Worm (Caenorhabditis elegans): ENCODE data around the gene capa-1.
A peak's percentile ranks its signal among the peaks of the same experiment; 100 is the strongest.

DNA sequence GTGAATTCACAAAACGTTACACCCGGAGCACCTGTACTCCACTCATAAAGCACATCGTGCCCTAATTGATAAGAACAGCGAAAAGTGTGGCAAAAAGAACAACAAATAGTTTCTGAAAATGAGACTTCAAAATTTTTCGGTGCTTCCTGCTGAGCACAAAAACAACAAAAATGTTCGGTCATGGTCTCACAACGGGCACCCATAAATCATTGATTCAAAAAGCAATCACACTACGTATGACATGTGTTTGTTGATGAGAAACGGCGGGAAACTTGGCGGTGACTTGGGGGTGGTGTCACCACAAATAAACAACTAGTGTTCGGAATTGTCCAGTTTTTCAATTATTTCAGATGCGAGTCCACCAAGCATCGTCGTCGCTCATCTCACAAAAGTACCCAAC lies 41.7 kb downstream of the capa-1 start:
- no peak for TF ChIP-seq sptf-1 (tag; optimal IDR thresholded peaks at IDR 0.05)
- no peak for TF ChIP-seq rnt-1 (tag; optimal IDR thresholded peaks at IDR 0.05)
- no peak for TF ChIP-seq efl-1 (optimal IDR thresholded peaks at IDR 0.05)
- TF ChIP-seq efl-1 (GFP tag; optimal IDR thresholded peaks at IDR 0.05 in 1 of 2) = peak in 1 of 2 experiments; percentile 89
- TF ChIP-seq lin-15B (tag; optimal IDR thresholded peaks at IDR 0.05) = no peak
- no peak for TF ChIP-seq snpc-4 (tag; optimal IDR thresholded peaks at IDR 0.05)
- TF ChIP-seq nhr-19 (GFP tag; conservative IDR thresholded peaks at IDR 0.05) = no peak
- no peak for TF ChIP-seq ama-1 (optimal IDR thresholded peaks at IDR 0.05)
- no peak for TF ChIP-seq nhr-12 (tag; optimal IDR thresholded peaks at IDR 0.05)

Data from whole organism, L1 larva.